Worm (Caenorhabditis elegans) whole organism, young adult: ENCODE measurements around the gene math-14.

Experiments used
- Y79H2A.3 ChIP-seq: fragments of 200-800 bp; sonication (Bioruptor generic); conservative IDR thresholded peaks from 2 replicates; pipeline ENCODE4 v1.3.6; 2022; ENCODE audit warnings: missing genetic modification reagents, missing genetic modification characterization, missing compliant biosample characterization
- attf-5 ChIP-seq: fragments of 200-800 bp; sonication (Bioruptor generic); optimal IDR thresholded peaks from 2 replicates; lab custom pipeline; 2018; ENCODE audit warnings: mild to moderate bottlenecking, missing genetic modification characterization, missing compliant biosample characterization
- bed-1 ChIP-seq: fragments of 200-800 bp; sonication (Bioruptor generic); IDR thresholded peaks from 2 replicates; pipeline ENCODE4 v1.3.6; 2022; ENCODE audit warnings: missing genetic modification reagents, missing genetic modification characterization, missing compliant biosample characterization
- hmg-1.2 ChIP-seq: fragments of 200-800 bp; sonication (Bioruptor generic); IDR thresholded peaks from 2 replicates; pipeline ENCODE4 v1.3.6; 2022; ENCODE audit warnings: missing genetic modification reagents, missing genetic modification characterization, missing compliant biosample characterization
- lin-26 ChIP-seq: fragments of 200-800 bp; sonication (Bioruptor generic); IDR thresholded peaks from 2 replicates; pipeline ENCODE4 v1.3.6; 2022; ENCODE audit warnings: missing genetic modification reagents, missing genetic modification characterization, missing compliant biosample characterization
- mes-4 ChIP-seq: sonication (generic microtip); optimal IDR thresholded peaks from 2 replicates; lab custom pipeline; 2016; ENCODE audit warnings: missing genotype, missing genetic modification characterization, missing compliant biosample characterization
- snpc-4 ChIP-seq, 5 experiments: fragments of 150-350 bp in 1 of 5; sonication (generic microtip) in 4 of 5; optimal IDR thresholded peaks; 2 replicates each; lab custom pipeline; 2014 to 2018; ENCODE audit warnings: missing genetic modification characterization in 5 of 5, missing biosample characterization in 3 of 5, antibody characterized with exemption in 2 of 5, mild to moderate bottlenecking in 2 of 5, missing compliant biosample characterization in 2 of 5, missing genotype in 2 of 5, moderate library complexity in 2 of 5, missing genetic modification reagents in 1 of 5
- unc-130 ChIP-seq: sonication (generic microtip); optimal IDR thresholded peaks from 2 replicates; lab custom pipeline; 2016; ENCODE audit warnings: missing genetic modification reagents, missing genetic modification characterization, missing compliant biosample characterization

- TF ChIP-seq bed-1 (no peak), unc-130 (GFP tag; lab: Kevin White, UChicago) (no peak), snpc-4 (GFP tag; optimal IDR thresholded peaks at IDR 0.05; lab: Kevin White, UChicago) (no peak), snpc-4 (tag; optimal IDR thresholded peaks at IDR 0.05; lab: Kevin White, UChicago) (no peak), attf-5 (GFP tag; lab: Kevin White, UChicago) (no peak), lin-26 (GFP tag; lab: Robert Waterston, UW) (no peak), Y79H2A.3 (GFP tag; lab: Robert Waterston, UW) (no peak), hmg-1.2 (GFP tag; lab: Robert Waterston, UW) (no peak), mes-4 (tag; lab: Kevin White, UChicago) (no peak)
Measured at ce11 chrII:1870875-1871592, 1.8 kb downstream of the math-14 start, which contains the start of gene math-10.
